Worm (Caenorhabditis elegans): ENCODE measurements around the gene pgap-2.

pgap-2 gene

ce11 chrIII:4689595-4689994 lies 15.7 kb upstream of the pgap-2 start (continued):
- TF ChIP-seq B0019.2 (GFP tag; conservative IDR thresholded peaks at IDR 0.05) (peak; percentile 62; the same call in 1 of the 2 replicates), let-607 (tag; optimal IDR thresholded peaks at IDR 0.05) (peak; percentile 33 to 64), sea-2 (GFP tag; IDR thresholded peaks at IDR 0.05) (no peak), nfyb-1 (GFP tag; IDR thresholded peaks at IDR 0.05) (peak; percentile 91), let-526 (GFP tag; IDR thresholded peaks at IDR 0.05) (peak; percentile 74; the same call in 1 of the 2 replicates), lsl-1 (GFP tag; optimal IDR thresholded peaks at IDR 0.05) (peak; percentile 67), Y56A3A.18 (GFP tag; IDR thresholded peaks at IDR 0.05) (0 out of 2 replicates have a peak, but pooled peaks have one; percentile 45), ama-1 (optimal IDR thresholded peaks at IDR 0.05) (no peak), ama-1 (GFP tag; optimal IDR thresholded peaks at IDR 0.05) (peak; percentile 87 to 95), zfh-2 (GFP tag; conservative IDR thresholded peaks at IDR 0.05) (no peak), ets-4 (GFP tag; optimal IDR thresholded peaks at IDR 0.05) (peak; percentile 77), him-1 (tag; optimal IDR thresholded peaks at IDR 0.05) (peak; percentile 88), hlh-26 (GFP tag; conservative IDR thresholded peaks at IDR 0.05) (no peak), madf-10 (tag; optimal IDR thresholded peaks at IDR 0.05) (peak; percentile 74), ceh-100 (GFP tag; IDR thresholded peaks at IDR 0.05) (0 out of 2 replicates have a peak, but pooled peaks have one; percentile 28), mel-28 (tag; optimal IDR thresholded peaks at IDR 0.05; ENCODE audit: borderline replicate concordance) (no peak), T26A5.8 (tag; optimal IDR thresholded peaks at IDR 0.05) (peak; percentile 79), D2030.7 (GFP tag; IDR thresholded peaks at IDR 0.05) (peak; percentile 86), madf-6 (GFP tag; IDR thresholded peaks at IDR 0.05) (peak; percentile 74; the same call in 1 of the 2 replicates), fkh-3 (tag; optimal IDR thresholded peaks at IDR 0.05) (no peak), lin-54 (GFP tag; optimal IDR thresholded peaks at IDR 0.05) (peak; percentile 77), ceh-79 (tag; optimal IDR thresholded peaks at IDR 0.05) (peak; percentile 64), pha-4 (tag; optimal IDR thresholded peaks at IDR 0.05) (peak; percentile 47), dpff-1 (tag; optimal IDR thresholded peaks at IDR 0.05) (no peak), Y53F4B.3 (GFP tag; IDR thresholded peaks at IDR 0.05) (peak; percentile 74; the same call in 1 of the 2 replicates), madf-8 (GFP tag; conservative IDR thresholded peaks at IDR 0.05) (peak; percentile 41; the same call in 1 of the 2 replicates), pbrm-1 (GFP tag; IDR thresholded peaks at IDR 0.05) (peak; percentile 66), repo-1 (tag; optimal IDR thresholded peaks at IDR 0.05) (peak; percentile 83), rpc-1 (optimal IDR thresholded peaks at IDR 0.05) (peak; percentile 91), rpc-1 (tag; optimal IDR thresholded peaks at IDR 0.05) (peak; percentile 100), F37B4.10 (GFP tag; IDR thresholded peaks at IDR 0.05) (0 out of 2 replicates have a peak, but pooled peaks have one; percentile 71), ZK185.1 (tag; optimal IDR thresholded peaks at IDR 0.05; ENCODE audit: poor library complexity, severe bottlenecking) (peak; percentile 85), hmg-20 (GFP tag; IDR thresholded peaks at IDR 0.05) (0 out of 2 replicates have a peak, but pooled peaks have one; percentile 59), B0035.1 (tag; optimal IDR thresholded peaks at IDR 0.05) (peak; percentile 17), ztf-22 (GFP tag; optimal IDR thresholded peaks at IDR 0.05) (peak; percentile 53), ztf-3 (GFP tag; optimal IDR thresholded peaks at IDR 0.05) (peak; percentile 36), sdz-38 (tag; optimal IDR thresholded peaks at IDR 0.05) (no peak)

ce11 chrIII:4693281-4693680 lies 12.0 kb upstream of the pgap-2 start, which contains the start of gene nifk-1:
Gene nifk-1, minus strand, starts transcription at chrIII:4693307.
- TF ChIP-seq hsf-1 (GFP tag; IDR thresholded peaks at IDR 0.05) (no peak), lag-1 (GFP tag; IDR thresholded peaks at IDR 0.05) (no peak), nhr-120 (GFP tag; IDR thresholded peaks at IDR 0.05) (no peak), aptf-2 (GFP tag; conservative IDR thresholded peaks at IDR 0.05) (no peak), ztf-22 (GFP tag; optimal IDR thresholded peaks at IDR 0.05) (no peak), sdz-38 (tag; optimal IDR thresholded peaks at IDR 0.05) (no peak), ztf-25 (GFP tag; IDR thresholded peaks at IDR 0.05) (no peak), rec-8 (tag; optimal IDR thresholded peaks at IDR 0.05) (no peak), ama-1 (optimal IDR thresholded peaks at IDR 0.05) (no peak), ama-1 (GFP tag; optimal IDR thresholded peaks at IDR 0.05) (no peak), zim-3 (tag; optimal IDR thresholded peaks at IDR 0.05) (no peak), D2030.7 (GFP tag; IDR thresholded peaks at IDR 0.05) (no peak), rpc-1 (optimal IDR thresholded peaks at IDR 0.05) (no peak), rpc-1 (tag; optimal IDR thresholded peaks at IDR 0.05) (no peak), ztf-18 (tag; optimal IDR thresholded peaks at IDR 0.05) (peak; percentile 95), hmg-1.2 (GFP tag; IDR thresholded peaks at IDR 0.05) (no peak; the same call in 1 of the 2 replicates), ccch-3 (GFP tag; optimal IDR thresholded peaks at IDR 0.05) (no peak), F52B5.7 (tag; optimal IDR thresholded peaks at IDR 0.05) (no peak), F23B12.7 (tag; optimal IDR thresholded peaks at IDR 0.05; ENCODE audit: insufficient read depth) (peak; percentile 57)

Data from whole organism, young adult.